Fruit fly (Drosophila melanogaster): ENCODE measurements around the gene CG46525.

DNA sequence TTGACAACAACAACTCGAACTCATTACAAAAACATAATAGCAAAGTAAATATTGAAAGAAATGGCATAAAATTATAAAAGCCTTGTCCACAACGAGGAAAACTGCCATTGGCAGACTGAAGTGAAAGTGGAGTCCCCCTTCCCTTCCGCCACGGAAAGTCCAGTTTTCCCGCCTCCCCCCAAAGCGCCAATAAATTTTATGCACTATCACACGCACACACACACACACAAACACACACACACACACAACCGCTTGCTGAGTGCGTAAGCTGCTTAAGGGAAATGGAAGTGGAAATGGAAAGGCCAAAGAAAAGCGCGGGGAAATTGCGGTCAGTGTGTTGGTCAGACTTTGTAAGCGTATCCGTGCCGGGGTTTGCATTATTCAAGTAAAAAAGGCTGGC lies 12.5 kb upstream of the CG46525 start:
- TF ChIP-seq CG10267 (tag; optimal IDR thresholded peaks at IDR 0.05): no peak
- no peak for TF ChIP-seq CG30020 (tag; optimal IDR thresholded peaks at IDR 0.05)
- TF ChIP-seq org-1 (GFP tag; optimal IDR thresholded peaks at IDR 0.05): no peak
